Fruit fly (Drosophila melanogaster): ENCODE measurements around the gene CG12995.

CG12995 gene

DNA sequence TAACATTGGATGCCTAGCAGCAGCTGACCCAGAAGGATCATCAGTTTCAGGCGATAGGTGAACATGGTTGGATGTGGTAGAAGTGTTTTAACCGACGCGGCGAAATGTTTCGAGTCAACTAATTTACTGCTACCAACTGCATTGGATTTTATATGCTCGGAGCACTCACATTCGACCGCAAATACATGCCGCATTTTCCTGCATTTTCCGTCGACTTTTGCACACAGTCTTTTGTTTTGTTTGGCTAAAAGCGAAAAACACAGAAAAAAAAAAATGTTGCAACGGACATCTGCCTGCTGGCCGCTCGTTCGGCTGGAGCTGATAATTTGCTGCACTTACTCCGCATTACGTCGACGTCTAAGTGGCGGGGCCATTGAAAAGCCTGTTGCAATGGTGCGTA, at the start of gene CG12995:
Gene CG12995 (minus strand): TSS at position 101 of the 400 bp plus-strand sequence.
- TF ChIP-seq insv (optimal IDR thresholded peaks at IDR 0.05) = no peak
- no peak for TF ChIP-seq Myc (optimal IDR thresholded peaks at IDR 0.05)
- TF ChIP-seq psq (optimal IDR thresholded peaks at IDR 0.05) = no peak
- TF ChIP-seq h (optimal IDR thresholded peaks at IDR 0.05) = no peak
- TF ChIP-seq ttk (optimal IDR thresholded peaks at IDR 0.05) = no peak
- no peak for TF ChIP-seq Sin3A (optimal IDR thresholded peaks at IDR 0.05)

DNA sequence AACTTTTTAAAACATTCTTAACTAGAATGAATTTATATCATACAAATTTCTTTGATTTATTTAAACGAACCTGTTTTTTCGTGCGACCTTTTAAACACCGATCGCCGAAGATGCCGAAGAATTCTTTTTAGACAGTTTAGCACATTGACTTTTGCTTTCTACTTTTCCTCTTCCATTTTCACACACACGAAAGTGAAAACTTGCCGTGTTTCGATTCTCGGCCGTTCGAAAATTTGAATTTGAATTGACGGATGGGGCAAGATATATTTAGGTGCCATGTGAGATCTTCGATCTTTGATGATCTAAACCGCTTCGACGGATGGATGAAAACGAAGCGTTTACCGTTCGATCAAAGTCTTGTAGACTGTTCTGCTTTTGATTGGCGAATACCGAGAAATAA, 45.9 kb upstream of the CG12995 start:
- no peak for TF ChIP-seq ttk (optimal IDR thresholded peaks at IDR 0.05)
- no peak for TF ChIP-seq Myc (optimal IDR thresholded peaks at IDR 0.05)
- TF ChIP-seq psq (optimal IDR thresholded peaks at IDR 0.05) = no peak
- no peak for TF ChIP-seq h (optimal IDR thresholded peaks at IDR 0.05)
- TF ChIP-seq insv (optimal IDR thresholded peaks at IDR 0.05) = no peak
- TF ChIP-seq Sin3A (optimal IDR thresholded peaks at IDR 0.05) = no peak

DNA sequence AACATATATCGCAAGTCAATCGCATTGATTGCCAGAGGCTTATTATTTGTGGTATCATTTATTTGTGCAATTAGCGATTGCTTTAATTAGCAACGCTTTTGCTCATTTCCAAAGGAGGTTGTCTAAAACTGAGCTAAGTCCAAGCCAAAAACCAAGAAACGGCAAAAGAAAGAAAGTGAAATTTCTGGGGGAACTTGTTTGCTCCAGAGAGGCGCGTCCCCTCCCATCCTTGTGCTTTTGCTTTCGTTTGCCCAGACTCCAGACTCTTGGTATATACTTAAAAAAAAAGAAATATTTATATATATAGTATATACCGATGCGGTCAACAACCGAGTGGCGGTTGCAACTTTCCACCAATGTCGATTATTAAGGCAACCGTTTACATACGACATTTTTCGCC, 44.3 kb upstream of the CG12995 start:
- no peak for TF ChIP-seq ttk (optimal IDR thresholded peaks at IDR 0.05)
- no peak for TF ChIP-seq insv (optimal IDR thresholded peaks at IDR 0.05)
- TF ChIP-seq Sin3A (optimal IDR thresholded peaks at IDR 0.05) = no peak

DNA sequence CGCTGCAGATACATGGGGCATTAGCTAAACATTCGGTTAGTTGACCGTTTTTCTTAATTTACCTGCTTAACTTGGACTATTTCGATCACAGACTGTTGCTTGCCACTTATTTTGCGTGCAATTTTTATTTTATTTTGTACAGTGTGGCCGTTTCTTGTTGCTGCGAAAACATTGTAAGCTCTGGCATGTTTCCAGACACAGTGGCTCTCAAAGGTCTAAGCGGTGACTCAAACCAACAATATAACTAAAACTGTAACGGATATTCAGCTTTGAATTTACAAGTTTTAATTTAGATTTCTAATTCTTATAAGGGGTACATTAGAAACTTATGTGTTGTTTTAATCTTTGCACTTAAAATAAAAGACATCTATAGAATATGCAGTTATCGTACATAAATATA, 39.5 kb upstream of the CG12995 start, which contains the start of gene CG8675:
Gene CG8675 (minus strand): TSS at position 177 of the 400 bp plus-strand sequence.
- TF ChIP-seq psq (optimal IDR thresholded peaks at IDR 0.05) = no peak
- no peak for TF ChIP-seq insv (optimal IDR thresholded peaks at IDR 0.05)
- no peak for TF ChIP-seq h (optimal IDR thresholded peaks at IDR 0.05)
- TF ChIP-seq ttk (optimal IDR thresholded peaks at IDR 0.05) = no peak
- no peak for TF ChIP-seq Sin3A (optimal IDR thresholded peaks at IDR 0.05)
- no peak for TF ChIP-seq Myc (optimal IDR thresholded peaks at IDR 0.05)

DNA sequence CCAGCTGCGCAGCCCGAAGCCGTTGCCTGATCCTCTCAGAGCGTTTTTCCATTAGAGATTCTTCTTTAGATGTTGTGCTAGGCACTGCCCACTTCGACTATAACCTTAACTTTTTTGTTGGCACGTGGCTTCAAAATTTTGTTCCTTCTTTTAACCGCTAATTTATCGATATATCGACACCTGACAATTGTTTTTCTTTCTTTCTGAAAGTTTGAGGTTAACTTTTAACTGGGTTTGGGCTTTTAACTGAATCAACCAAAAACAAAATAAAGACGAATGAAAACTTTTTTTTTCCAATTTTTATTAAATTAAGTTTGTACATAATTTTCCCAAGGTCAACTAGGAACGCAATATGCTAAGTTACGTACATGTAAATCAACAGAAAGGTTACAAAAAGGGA, 37.1 kb upstream of the CG12995 start, which contains the start of gene CG42854:
Gene CG42854 (minus strand): TSS at position 101 of the 400 bp plus-strand sequence.
- TF ChIP-seq h (optimal IDR thresholded peaks at IDR 0.05) (no peak), Myc (optimal IDR thresholded peaks at IDR 0.05) (no peak), ttk (optimal IDR thresholded peaks at IDR 0.05) (no peak), Sin3A (optimal IDR thresholded peaks at IDR 0.05) (no peak), psq (optimal IDR thresholded peaks at IDR 0.05) (no peak), insv (optimal IDR thresholded peaks at IDR 0.05) (no peak)

DNA sequence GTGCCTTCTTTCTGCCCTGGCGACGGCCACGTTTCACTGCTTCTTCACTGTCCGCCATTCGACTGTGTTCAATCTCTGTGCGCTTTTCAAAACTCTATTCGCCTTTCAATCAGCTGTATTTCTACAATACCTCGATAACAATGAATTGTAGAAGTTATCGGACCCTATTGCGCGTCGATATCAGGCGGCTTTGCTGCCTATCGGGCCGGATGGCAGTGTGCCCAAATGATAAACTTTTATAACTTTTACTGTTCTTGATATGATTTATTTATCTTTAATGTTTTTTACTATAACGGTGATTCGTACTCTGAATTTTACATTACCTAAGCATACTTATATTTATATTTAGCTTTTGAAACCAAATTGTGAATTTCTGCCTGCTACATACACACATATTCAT, 35.1 kb upstream of the CG12995 start, which contains the start of gene CG8915:
Gene CG8915 (minus strand): TSS at position 148 of the 400 bp plus-strand sequence.
- no peak for TF ChIP-seq insv (optimal IDR thresholded peaks at IDR 0.05)
- no peak for TF ChIP-seq ttk (optimal IDR thresholded peaks at IDR 0.05)
- no peak for TF ChIP-seq psq (optimal IDR thresholded peaks at IDR 0.05)

DNA sequence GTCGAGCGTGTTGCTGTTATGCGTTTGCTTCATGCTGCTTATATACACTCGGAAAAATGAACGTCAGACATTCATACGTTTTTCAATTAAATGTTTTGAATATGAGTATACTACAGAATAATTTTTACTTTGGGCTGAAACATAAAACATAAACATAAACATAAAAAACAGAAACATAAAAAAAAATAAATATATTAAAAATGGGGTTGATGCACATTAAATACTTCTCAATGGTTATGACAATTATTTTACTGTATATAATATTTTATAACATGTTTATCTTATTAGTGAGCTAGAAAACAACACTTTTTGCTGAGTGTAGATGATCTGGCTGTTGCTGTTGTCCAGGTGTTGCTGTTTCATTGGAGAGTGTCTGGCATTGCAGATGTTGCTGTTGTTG, 27.6 kb upstream of the CG12995 start:
- TF ChIP-seq Myc (optimal IDR thresholded peaks at IDR 0.05) = no peak
- TF ChIP-seq Sin3A (optimal IDR thresholded peaks at IDR 0.05) = no peak
- no peak for TF ChIP-seq h (optimal IDR thresholded peaks at IDR 0.05)
- no peak for TF ChIP-seq ttk (optimal IDR thresholded peaks at IDR 0.05)
- no peak for TF ChIP-seq psq (optimal IDR thresholded peaks at IDR 0.05)
- TF ChIP-seq insv (optimal IDR thresholded peaks at IDR 0.05) = no peak

DNA sequence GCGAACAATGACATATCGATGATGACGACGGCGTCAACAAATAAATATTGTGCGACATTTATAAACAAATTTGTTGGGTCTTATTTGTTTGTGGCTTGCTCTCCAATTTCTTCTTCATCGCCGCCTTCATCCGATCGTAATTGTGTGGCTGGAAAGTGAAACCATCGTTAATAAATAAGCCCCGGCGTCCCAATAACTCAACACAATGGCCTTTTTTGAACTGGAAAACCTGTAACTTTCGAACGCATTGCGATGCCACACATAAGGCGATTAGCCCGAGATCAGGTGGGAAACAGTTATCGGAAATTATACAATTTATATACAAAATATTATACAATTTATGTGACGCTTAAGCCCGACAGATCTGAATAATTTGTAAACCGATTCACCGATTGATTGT, 26.7 kb upstream of the CG12995 start:
- no peak for TF ChIP-seq h (optimal IDR thresholded peaks at IDR 0.05)
- TF ChIP-seq psq (optimal IDR thresholded peaks at IDR 0.05) = no peak
- TF ChIP-seq ttk (optimal IDR thresholded peaks at IDR 0.05) = no peak
- no peak for TF ChIP-seq Myc (optimal IDR thresholded peaks at IDR 0.05)
- no peak for TF ChIP-seq insv (optimal IDR thresholded peaks at IDR 0.05)
- no peak for TF ChIP-seq Sin3A (optimal IDR thresholded peaks at IDR 0.05)

DNA sequence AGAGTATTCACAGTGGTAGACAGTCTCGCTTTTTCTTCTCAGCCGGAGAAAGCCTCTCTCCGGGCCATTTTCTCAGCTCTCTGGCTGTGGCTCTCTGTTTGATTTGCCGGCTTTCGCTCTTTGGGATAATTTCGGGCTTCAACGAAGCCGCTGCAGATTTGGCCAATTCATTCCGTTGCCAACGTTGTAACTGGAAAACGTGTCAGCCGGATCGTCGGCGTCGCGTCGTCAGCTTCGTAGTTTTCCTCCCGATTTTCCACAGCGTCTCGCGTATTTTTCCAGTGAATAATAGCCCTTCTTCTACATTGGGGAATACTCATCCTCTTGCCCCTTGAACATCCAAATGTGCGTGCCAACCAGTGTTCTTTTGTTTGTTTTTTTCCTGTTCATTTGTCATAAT, 22.8 kb upstream of the CG12995 start, which contains the start of gene f:
Gene f (plus strand): TSS at position 301 of the 400 bp plus-strand sequence.
- no peak for TF ChIP-seq psq (optimal IDR thresholded peaks at IDR 0.05)
- TF ChIP-seq ttk (optimal IDR thresholded peaks at IDR 0.05) = no peak
- no peak for TF ChIP-seq h (optimal IDR thresholded peaks at IDR 0.05)
- no peak for TF ChIP-seq Sin3A (optimal IDR thresholded peaks at IDR 0.05)
- no peak for TF ChIP-seq insv (optimal IDR thresholded peaks at IDR 0.05)
- TF ChIP-seq Myc (optimal IDR thresholded peaks at IDR 0.05) = no peak

DNA sequence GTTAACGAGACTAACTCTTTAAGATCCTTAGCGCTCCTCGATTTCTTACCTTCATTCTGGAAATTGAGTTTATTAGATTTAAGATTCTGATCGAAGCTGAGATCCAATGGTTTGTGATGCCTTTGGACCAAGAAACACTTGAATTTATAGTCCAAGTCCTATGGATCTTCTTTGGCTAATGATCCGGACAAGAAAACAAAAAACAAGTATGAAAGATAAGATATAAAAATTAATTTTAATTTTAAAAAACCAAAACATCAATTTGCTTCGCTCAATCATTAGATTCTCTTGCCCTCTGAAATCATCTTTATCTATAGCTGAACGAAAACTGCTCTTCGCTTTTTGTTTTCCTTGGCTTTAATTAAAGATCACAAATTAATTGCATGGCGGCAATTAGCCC, 21.1 kb upstream of the CG12995 start, which contains the start of gene CG10597:
Gene CG10597 (minus strand): TSS at position 101 of the 400 bp plus-strand sequence.
- TF ChIP-seq Sin3A (optimal IDR thresholded peaks at IDR 0.05) (no peak), psq (optimal IDR thresholded peaks at IDR 0.05) (no peak), Myc (optimal IDR thresholded peaks at IDR 0.05) (no peak), ttk (optimal IDR thresholded peaks at IDR 0.05) (no peak), h (optimal IDR thresholded peaks at IDR 0.05) (no peak), insv (optimal IDR thresholded peaks at IDR 0.05) (no peak)

DNA sequence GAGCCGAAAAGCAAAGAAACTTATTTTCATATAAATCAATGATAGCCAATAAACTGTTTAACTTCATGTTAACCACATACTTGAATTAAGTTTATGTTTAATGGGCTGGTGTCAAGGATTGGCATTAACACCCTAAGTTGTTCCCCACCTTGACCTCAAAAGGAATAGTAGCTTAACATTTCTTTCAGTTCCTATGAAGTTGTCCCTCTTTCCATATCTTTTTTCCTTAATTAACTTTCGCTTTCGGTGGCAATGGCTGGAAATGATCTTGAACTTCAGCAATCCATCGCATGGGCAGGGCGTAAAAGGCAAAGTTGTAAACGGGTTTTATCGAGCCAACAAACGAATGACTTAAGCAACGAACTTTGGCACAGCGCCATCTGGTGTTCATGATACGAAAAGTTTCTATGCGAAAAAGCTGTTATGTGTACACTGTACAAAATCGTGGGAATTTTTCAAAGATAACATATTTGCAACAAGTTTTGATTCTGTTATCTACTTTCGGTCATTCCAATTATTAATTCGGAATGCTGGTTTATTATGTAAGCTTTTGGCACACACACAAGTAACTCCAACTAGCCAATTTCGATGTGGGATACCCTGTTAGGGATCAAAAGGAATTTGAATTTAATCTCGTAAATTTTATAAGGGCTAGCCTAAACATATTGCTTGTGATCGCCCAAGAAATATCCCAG, 19.8 kb upstream of the CG12995 start:
- TF ChIP-seq psq (optimal IDR thresholded peaks at IDR 0.05) = no peak
- TF ChIP-seq Sin3A (optimal IDR thresholded peaks at IDR 0.05) = no peak
- no peak for TF ChIP-seq Myc (optimal IDR thresholded peaks at IDR 0.05)
- no peak for TF ChIP-seq insv (optimal IDR thresholded peaks at IDR 0.05)
- no peak for TF ChIP-seq ttk (optimal IDR thresholded peaks at IDR 0.05)
- no peak for TF ChIP-seq h (optimal IDR thresholded peaks at IDR 0.05)

DNA sequence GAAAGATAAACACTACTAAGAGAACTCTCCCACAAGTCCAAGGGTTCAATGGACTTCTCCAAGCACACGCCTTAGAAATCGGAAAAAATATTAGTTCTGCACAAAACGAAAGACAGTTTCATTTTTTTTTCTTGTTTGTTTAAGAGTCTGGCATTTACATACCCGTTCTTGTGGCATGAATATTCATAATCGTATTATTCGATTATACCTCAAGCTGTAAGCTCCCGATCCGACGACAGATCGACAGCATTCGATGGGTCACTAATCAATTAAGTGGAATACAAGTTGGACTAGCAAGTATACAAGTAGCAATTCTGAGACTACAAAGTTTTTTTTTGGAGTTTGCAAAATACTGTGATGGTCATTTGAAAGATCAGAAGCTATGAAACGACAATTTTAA, 17.7 kb upstream of the CG12995 start:
- TF ChIP-seq Sin3A (optimal IDR thresholded peaks at IDR 0.05) = no peak
- TF ChIP-seq insv (optimal IDR thresholded peaks at IDR 0.05) = no peak
- no peak for TF ChIP-seq h (optimal IDR thresholded peaks at IDR 0.05)
- no peak for TF ChIP-seq Myc (optimal IDR thresholded peaks at IDR 0.05)
- TF ChIP-seq psq (optimal IDR thresholded peaks at IDR 0.05) = no peak
- no peak for TF ChIP-seq ttk (optimal IDR thresholded peaks at IDR 0.05)

DNA sequence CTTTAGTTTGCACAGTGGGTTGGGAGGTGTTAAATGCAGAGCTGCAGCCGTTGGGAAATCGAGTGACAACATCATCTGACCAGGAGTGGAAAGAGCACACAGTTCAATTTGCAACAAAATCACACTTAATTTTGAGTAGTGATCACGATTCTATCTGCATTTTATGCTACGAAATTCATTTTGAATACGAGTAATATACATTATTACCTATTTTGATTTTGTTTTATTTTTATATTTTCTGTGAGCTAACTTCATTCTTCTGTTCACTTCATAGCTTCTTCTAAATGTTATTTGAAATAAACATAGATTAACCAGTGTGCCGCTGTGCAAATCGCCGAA, 16.9 kb upstream of the CG12995 start, which contains the start of gene CG10598:
Gene CG10598 (minus strand): TSS at position 187 of the 339 bp plus-strand sequence.
- TF ChIP-seq ttk (optimal IDR thresholded peaks at IDR 0.05) (no peak), insv (optimal IDR thresholded peaks at IDR 0.05) (no peak), Myc (optimal IDR thresholded peaks at IDR 0.05) (no peak), psq (optimal IDR thresholded peaks at IDR 0.05) (no peak)
